Worm (Caenorhabditis elegans): ENCODE results near the gene col-99.
A peak's percentile ranks its signal among the peaks of the same experiment; 100 is the strongest.

col-99 gene

ce11 chrIV:97681-98080 is 50.0 kb downstream of the col-99 start:
- TF ChIP-seq mdl-1 (tag; optimal IDR thresholded peaks at IDR 0.05) (no peak), lsy-2 (tag; optimal IDR thresholded peaks at IDR 0.05) (no peak), fos-1 (tag; optimal IDR thresholded peaks at IDR 0.05) (no peak), nhr-23 (tag; optimal IDR thresholded peaks at IDR 0.05) (no peak)

- no peak for TF ChIP-seq lin-39 (tag; optimal IDR thresholded peaks at IDR 0.05)
- no peak for TF ChIP-seq egl-27 (tag; optimal IDR thresholded peaks at IDR 0.05)
- TF ChIP-seq aly-2 (tag; optimal IDR thresholded peaks at IDR 0.05) = no peak
- no peak for TF ChIP-seq nhr-129 (tag; optimal IDR thresholded peaks at IDR 0.05)
These were observed 56.0 kb downstream of the col-99 start, which contains the start of gene tpa-1 for ce11 chrIV:91680-92079. tpa-1 (plus strand) TSS chrIV:91980.

ce11 chrIV:89991-90390 is 57.7 kb downstream of the col-99 start, which contains the start of gene scl-23:
scl-23 (minus strand) TSS chrIV:90091.
- TF ChIP-seq elt-3 (tag; optimal IDR thresholded peaks at IDR 0.05) (no peak), nhr-6 (tag; optimal IDR thresholded peaks at IDR 0.05) (no peak), fos-1 (tag; optimal IDR thresholded peaks at IDR 0.05) (peak; percentile 30), R02D3.7 (tag; optimal IDR thresholded peaks at IDR 0.05) (no peak), nhr-21 (tag; optimal IDR thresholded peaks at IDR 0.05) (no peak)

All from whole organism, L2 larva.